Fruit fly (Drosophila melanogaster) whole organism, embryonic: ENCODE data around the gene CG31327.
A peak's percentile ranks its signal among the peaks of the same experiment; 100 is the strongest.

Experiments
- B-H1 ChIP-seq: fragments of 200-800 bp; sonication (Bioruptor generic); IDR thresholded peaks from 3 replicates; pipeline ENCODE4 v1.3.6; 2022; ENCODE audit warnings: missing biosample characterization, missing genetic modification characterization
- BtbVII ChIP-seq: fragments of 200-800 bp; sonication (Bioruptor generic); optimal IDR thresholded peaks from 3 replicates; lab custom pipeline; 2017; ENCODE audit warnings: missing biosample characterization, mild to moderate bottlenecking, missing genetic modification characterization
- Bteb2 ChIP-seq: fragments of 200-800 bp; sonication (Bioruptor generic); optimal IDR thresholded peaks from 2 replicates; lab custom pipeline; 2016; ENCODE audit warnings: missing biosample characterization, missing genetic modification characterization
- CG10366 ChIP-seq: fragments of 200-800 bp; sonication (Bioruptor generic); IDR thresholded peaks from 2 replicates; pipeline ENCODE4 v1.3.6; 2022; ENCODE audit warnings: missing biosample characterization, missing genetic modification characterization
- CG11723 ChIP-seq: fragments of 200-800 bp; sonication (Bioruptor generic); optimal IDR thresholded peaks from 2 replicates; lab custom pipeline; 2017; ENCODE audit warnings: missing biosample characterization, mild to moderate bottlenecking, missing genetic modification characterization
- CG13775 ChIP-seq: fragments of 200-800 bp; sonication (Bioruptor generic); optimal IDR thresholded peaks from 3 replicates; lab custom pipeline; 2017; ENCODE audit warnings: missing biosample characterization, mild to moderate bottlenecking, missing genetic modification characterization
- CG14965 ChIP-seq: fragments of 200-800 bp; sonication (Bioruptor generic); optimal IDR thresholded peaks from 2 replicates; lab custom pipeline; 2016; ENCODE audit warnings: missing biosample characterization, missing genetic modification characterization, borderline replicate concordance
- CG18011 ChIP-seq: fragments of 200-800 bp; sonication (Bioruptor generic); optimal IDR thresholded peaks from 2 replicates; lab custom pipeline; 2017; ENCODE audit warnings: missing biosample characterization, missing genetic modification characterization, mild to moderate bottlenecking, moderate library complexity, missing genotype
- CG18619 ChIP-seq: fragments of 200-800 bp; sonication (Bioruptor generic); optimal IDR thresholded peaks from 3 replicates; lab custom pipeline; 2017; ENCODE audit warnings: missing biosample characterization, mild to moderate bottlenecking, missing genetic modification characterization
- CG31388 ChIP-seq: fragments of 200-800 bp; sonication (Bioruptor generic); optimal IDR thresholded peaks from 2 replicates; lab custom pipeline; 2016; ENCODE audit warnings: missing biosample characterization, missing genetic modification characterization
- CG32772 ChIP-seq: fragments of 200-800 bp; sonication (Bioruptor generic); IDR thresholded peaks from 2 replicates; pipeline ENCODE4 v1.3.6; 2022; ENCODE audit warnings: missing biosample characterization, missing genetic modification characterization
- CG3407 ChIP-seq: fragments of 200-800 bp; sonication (Bioruptor generic); optimal IDR thresholded peaks from 2 replicates; lab custom pipeline; 2018; ENCODE audit warnings: missing biosample characterization, mild to moderate bottlenecking, missing genetic modification characterization
- CG4617 ChIP-seq: fragments of 200-800 bp; sonication (Bioruptor generic); optimal IDR thresholded peaks from 3 replicates; lab custom pipeline; 2016; ENCODE audit warnings: missing biosample characterization, missing genetic modification characterization, borderline replicate concordance
- CG6175 ChIP-seq: fragments of 200-800 bp; sonication (Bioruptor generic); IDR thresholded peaks from 3 replicates; pipeline ENCODE4 v1.3.6; 2022; ENCODE audit warnings: missing biosample characterization, missing genetic modification characterization
- CG6791 ChIP-seq: fragments of 200-800 bp; sonication (Bioruptor generic); IDR thresholded peaks from 3 replicates; pipeline ENCODE4 v1.3.6; 2022; ENCODE audit warnings: missing biosample characterization, missing genetic modification characterization; ENCODE audit not compliant: partially characterized antibody
- D19B ChIP-seq: fragments of 200-800 bp; sonication (Bioruptor generic); optimal IDR thresholded peaks from 2 replicates; lab custom pipeline; 2017; ENCODE audit warnings: missing biosample characterization, mild to moderate bottlenecking, missing genetic modification characterization
- Deaf1 ChIP-seq: fragments of 200-800 bp; optimal IDR thresholded peaks from 3 replicates; lab custom pipeline; 2019; ENCODE audit warnings: missing biosample characterization, mild to moderate bottlenecking, missing genetic modification characterization, moderate library complexity
- Gsc ChIP-seq: fragments of 200-800 bp; sonication (Bioruptor generic); IDR thresholded peaks from 2 replicates; pipeline ENCODE4 v1.3.6; 2022; ENCODE audit warnings: missing biosample characterization, missing genetic modification characterization
- HHEX ChIP-seq: fragments of 200-800 bp; sonication (Bioruptor generic); optimal IDR thresholded peaks from 3 replicates; lab custom pipeline; 2017; ENCODE audit warnings: missing biosample characterization, mild to moderate bottlenecking, missing genetic modification characterization, missing genetic modification reagents
- HLH3B ChIP-seq: fragments of 200-800 bp; sonication (Bioruptor generic); IDR thresholded peaks from 2 replicates; pipeline ENCODE4 v1.3.6; 2022; ENCODE audit warnings: missing biosample characterization, missing genetic modification characterization
- Hmx ChIP-seq: fragments of 200-800 bp; sonication (Bioruptor generic); optimal IDR thresholded peaks from 2 replicates; lab custom pipeline; 2016; ENCODE audit warnings: missing biosample characterization, missing genetic modification characterization
- MTF-1 ChIP-seq: fragments of 200-800 bp; sonication (Bioruptor generic); optimal IDR thresholded peaks from 2 replicates; lab custom pipeline; 2018; ENCODE audit warnings: missing biosample characterization, mild to moderate bottlenecking, missing genetic modification characterization, borderline replicate concordance
- Max ChIP-seq: fragments of 200-800 bp; sonication (Bioruptor generic); optimal IDR thresholded peaks from 2 replicates; lab custom pipeline; 2016; ENCODE audit warnings: missing biosample characterization, mild to moderate bottlenecking, missing genetic modification characterization
- NC2α ChIP-seq: fragments of 200-800 bp; sonication (Bioruptor generic); optimal IDR thresholded peaks from 2 replicates; lab custom pipeline; 2016; ENCODE audit warnings: missing biosample characterization, missing genetic modification characterization
- Nf-YB ChIP-seq: fragments of 200-800 bp; sonication (Bioruptor generic); optimal IDR thresholded peaks from 3 replicates; lab custom pipeline; 2019; ENCODE audit warnings: missing biosample characterization, mild to moderate bottlenecking, missing genetic modification characterization, moderate library complexity
- Nf-YC ChIP-seq: fragments of 200-800 bp; optimal IDR thresholded peaks from 3 replicates; lab custom pipeline; 2019; ENCODE audit warnings: missing biosample characterization, mild to moderate bottlenecking, missing genetic modification characterization, moderate library complexity
- Spps ChIP-seq: fragments of 200-800 bp; sonication (Bioruptor generic); optimal IDR thresholded peaks from 2 replicates; lab custom pipeline; 2018; ENCODE audit warnings: missing biosample characterization, mild to moderate bottlenecking, missing genetic modification characterization
- Sry-β ChIP-seq: fragments of 200-800 bp; sonication (Bioruptor generic); optimal IDR thresholded peaks from 2 replicates; lab custom pipeline; 2018; ENCODE audit warnings: missing biosample characterization, mild to moderate bottlenecking, missing genetic modification characterization, moderate library complexity
- TFAM ChIP-seq: fragments of 200-800 bp; sonication (Bioruptor generic); optimal IDR thresholded peaks from 2 replicates; lab custom pipeline; 2017; ENCODE audit warnings: missing biosample characterization, missing genetic modification characterization, inconsistent platforms
- Trl ChIP-seq, 3 experiments: fragments of >200 bp in 2 of 3; fragments of 200-800 bp in 1 of 3; sonication (Bioruptor generic) in 1 of 3; optimal IDR thresholded peaks; 2 replicates in 1 of 3; 3 replicates in 2 of 3; lab custom pipeline; 2016 to 2017; ENCODE audit warnings: missing biosample characterization in 1 of 3, missing genetic modification characterization in 1 of 3
- Xbp1 ChIP-seq: fragments of 200-800 bp; sonication (Bioruptor generic); optimal IDR thresholded peaks from 3 replicates; lab custom pipeline; 2016; ENCODE audit warnings: missing biosample characterization, mild to moderate bottlenecking, missing genetic modification characterization
- az2 ChIP-seq: fragments of 200-800 bp; sonication (Bioruptor generic); optimal IDR thresholded peaks from 3 replicates; lab custom pipeline; 2016; ENCODE audit warnings: missing biosample characterization, missing genetic modification characterization
- bowl ChIP-seq: fragments of 200-800 bp; sonication (Bioruptor generic); IDR thresholded peaks from 2 replicates; pipeline ENCODE4 v1.3.6; 2022; ENCODE audit warnings: missing biosample characterization, missing genetic modification characterization
- da ChIP-seq: fragments of 200-800 bp; sonication (Bioruptor generic); optimal IDR thresholded peaks from 2 replicates; lab custom pipeline; 2016; ENCODE audit warnings: missing biosample characterization, missing genetic modification characterization
- eve ChIP-seq, 2 experiments: fragments of >200 bp; optimal IDR thresholded peaks; 2 replicates each; lab custom pipeline; 2017; ENCODE audit warnings: missing biosample characterization in 2 of 2, missing genetic modification characterization in 2 of 2
- exex ChIP-seq: fragments of 200-800 bp; sonication (Bioruptor generic); optimal IDR thresholded peaks from 4 replicates; lab custom pipeline; 2018; ENCODE audit warnings: missing biosample characterization, mild to moderate bottlenecking, missing genetic modification characterization, moderate library complexity
- kni ChIP-seq: fragments of 200-800 bp; sonication (Bioruptor generic); optimal IDR thresholded peaks from 3 replicates; lab custom pipeline; 2017; ENCODE audit warnings: mild to moderate bottlenecking, missing biosample characterization, missing genetic modification reagents, missing genetic modification characterization
- luna ChIP-seq: fragments of 200-800 bp; sonication (Bioruptor generic); optimal IDR thresholded peaks from 2 replicates; lab custom pipeline; 2016; ENCODE audit warnings: missing biosample characterization, missing genetic modification characterization
- mam ChIP-seq: fragments of 200-800 bp; sonication (Bioruptor generic); optimal IDR thresholded peaks from 3 replicates; lab custom pipeline; 2016; ENCODE audit warnings: missing biosample characterization, missing genetic modification characterization
- mld ChIP-seq: fragments of 200-800 bp; sonication (Bioruptor generic); IDR thresholded peaks from 3 replicates; pipeline ENCODE4 v1.3.6; 2022; ENCODE audit warnings: missing biosample characterization, missing genetic modification characterization; ENCODE audit not compliant: partially characterized antibody
- nau ChIP-seq: fragments of 200-800 bp; sonication (Bioruptor generic); optimal IDR thresholded peaks from 3 replicates; lab custom pipeline; 2017; ENCODE audit warnings: missing biosample characterization, mild to moderate bottlenecking, missing genetic modification characterization, missing genetic modification reagents
- oc ChIP-seq: fragments of 200-800 bp; sonication (Bioruptor generic); optimal IDR thresholded peaks from 2 replicates; lab custom pipeline; 2018; ENCODE audit warnings: missing biosample characterization, mild to moderate bottlenecking, missing genetic modification characterization, moderate library complexity
- org-1 ChIP-seq: fragments of 200-800 bp; sonication (Bioruptor generic); optimal IDR thresholded peaks from 2 replicates; lab custom pipeline; 2017; ENCODE audit warnings: missing biosample characterization, missing genetic modification characterization
- pan ChIP-seq, 4 experiments: fragments of >200 bp in 3 of 4; fragments of 200-800 bp in 1 of 4; sonication (Bioruptor generic) in 1 of 4; optimal IDR thresholded peaks in 3 of 4; IDR thresholded peaks in 1 of 4; 2 replicates each; pipeline versions ENCODE4 v1.3.6 to Lab custom; 2017 to 2022; ENCODE audit warnings: missing biosample characterization in 2 of 4, missing genetic modification characterization in 2 of 4, mixed read lengths in 1 of 4
- psq ChIP-seq: fragments of 200-800 bp; sonication (Bioruptor generic); optimal IDR thresholded peaks from 2 replicates; lab custom pipeline; 2017; ENCODE audit warnings: missing biosample characterization, missing genetic modification characterization
- pum ChIP-seq: fragments of 200-800 bp; sonication (Bioruptor generic); optimal IDR thresholded peaks from 2 replicates; lab custom pipeline; 2016; ENCODE audit warnings: missing biosample characterization, missing genetic modification characterization
- tna ChIP-seq: fragments of 200-800 bp; sonication (Bioruptor generic); IDR thresholded peaks from 2 replicates; pipeline ENCODE4 v1.3.6; 2022; ENCODE audit warnings: missing biosample characterization, missing genetic modification characterization; ENCODE audit not compliant: partially characterized antibody

The CG31327 gene

dm6 chr3R:14108158-14108921, 51.7 kb downstream of the CG31327 start, which contains the start of gene CG12402 (continued):
- no peak for TF ChIP-seq pan (optimal IDR thresholded peaks at IDR 0.05; lab: Kevin White, UChicago)
- TF ChIP-seq pan (GFP tag; optimal IDR thresholded peaks at IDR 0.05 in 1 of 2, IDR thresholded peaks at IDR 0.05 in 1 of 2) = peak in 1 of 2 experiments; percentile 90
- TF ChIP-seq pum = peak; percentile 53
- peak; percentile 6 for TF ChIP-seq D19B (GFP tag; lab: Kevin White, UChicago)
- TF ChIP-seq exex (tag; lab: Kevin White, UChicago) = no peak
- TF ChIP-seq Sry-β (GFP tag; lab: Kevin White, UChicago) = no peak
- peak; percentile 57 for TF ChIP-seq Nf-YB
- TF ChIP-seq CG32772 = peak; percentile 81
- TF ChIP-seq mld (GFP tag; lab: Robert Waterston, UW) = no peak
- peak; percentile 57 for TF ChIP-seq MTF-1
- TF ChIP-seq CG3407 (GFP tag; lab: Kevin White, UChicago) = peak; percentile 66
- TF ChIP-seq NC2α (GFP tag; lab: Kevin White, UChicago) = peak; percentile 22
- peak; percentile 40 for TF ChIP-seq Spps
- peak; percentile 72 for TF ChIP-seq CG13775 (GFP tag; lab: Kevin White, UChicago)
- TF ChIP-seq CG10366 (GFP tag; lab: Robert Waterston, UW) = peak; percentile 87
- TF ChIP-seq CG18011 = peak; percentile 54
- peak; percentile 66 for TF ChIP-seq psq (GFP tag; lab: Kevin White, UChicago)
- TF ChIP-seq CG18619 = peak; percentile 61
- TF ChIP-seq Trl (optimal IDR thresholded peaks at IDR 0.05; lab: Kevin White, UChicago) = peak; percentile 94 to 96
- TF ChIP-seq Trl (GFP tag; optimal IDR thresholded peaks at IDR 0.05; lab: Kevin White, UChicago) = peak; percentile 87
- TF ChIP-seq CG31388 (GFP tag; lab: Kevin White, UChicago) = peak; percentile 55
- peak; percentile 76 for TF ChIP-seq nau (GFP tag; lab: Kevin White, UChicago)
- peak; percentile 63; the same call in 1 of the 2 replicates for TF ChIP-seq bowl (GFP tag; lab: Robert Waterston, UW)
- peak; percentile 17; the same call in 1 of the 2 replicates for TF ChIP-seq tna (GFP tag; lab: Robert Waterston, UW)
- TF ChIP-seq B-H1 (GFP tag; lab: Robert Waterston, UW) = peak; percentile 89
- peak; percentile 59 for TF ChIP-seq mam (GFP tag; lab: Kevin White, UChicago)
- peak; percentile 98 for TF ChIP-seq kni (GFP tag; lab: Kevin White, UChicago)
- TF ChIP-seq CG6175 (GFP tag; lab: Robert Waterston, UW) = peak; percentile 52; the same call in 1 of the 3 replicates
- peak; percentile 85 for TF ChIP-seq Xbp1 (GFP tag; lab: Kevin White, UChicago)
- peak; percentile 83 for TF ChIP-seq HHEX (GFP tag; lab: Kevin White, UChicago)
- peak; percentile 84 for TF ChIP-seq az2 (GFP tag; lab: Kevin White, UChicago)
- peak; percentile 56 for TF ChIP-seq Max (GFP tag; lab: Kevin White, UChicago)
- TF ChIP-seq eve (GFP tag; optimal IDR thresholded peaks at IDR 0.05; lab: Kevin White, UChicago) = no peak
- peak; percentile 9 for TF ChIP-seq Bteb2 (GFP tag; lab: Kevin White, UChicago)
- TF ChIP-seq Hmx (GFP tag; lab: Kevin White, UChicago) = no peak
- TF ChIP-seq HLH3B = peak; percentile 77
- peak; percentile 70 for TF ChIP-seq oc (tag; lab: Kevin White, UChicago)
- TF ChIP-seq TFAM (GFP tag; lab: Kevin White, UChicago) = peak; percentile 60
- peak; percentile 45 for TF ChIP-seq da (GFP tag; lab: Kevin White, UChicago)
- TF ChIP-seq CG4617 = peak; percentile 32
- TF ChIP-seq luna (GFP tag; lab: Kevin White, UChicago) = no peak
- TF ChIP-seq CG11723 (GFP tag; lab: Kevin White, UChicago) = peak; percentile 68
- no peak for TF ChIP-seq CG14965 (GFP tag; lab: Kevin White, UChicago)
- no peak for TF ChIP-seq Gsc
- peak; percentile 68 for TF ChIP-seq org-1 (GFP tag; lab: Kevin White, UChicago)
- no peak; the same call in 2 of the 3 replicates for TF ChIP-seq CG6791 (GFP tag; lab: Robert Waterston, UW)
- TF ChIP-seq Deaf1 = peak; percentile 70
- peak; percentile 77 for TF ChIP-seq Nf-YC (tag; lab: Kevin White, UChicago)
- TF ChIP-seq BtbVII (GFP tag; lab: Kevin White, UChicago) = peak; percentile 80
